Fruit fly (Drosophila melanogaster) whole organism, embryonic: ENCODE results near the gene Blos4.

ENCODE experiments used
- Aef1 ChIP-seq: fragments of 200-800 bp; sonication (Bioruptor generic); IDR thresholded peaks from 3 replicates; pipeline ENCODE4 v1.3.6; 2022; ENCODE audit warnings: missing biosample characterization, missing genetic modification characterization
- Atf6 ChIP-seq: fragments of 200-800 bp; sonication (Bioruptor generic); IDR thresholded peaks from 2 replicates; pipeline ENCODE4 v1.3.6; 2022; ENCODE audit warnings: missing biosample characterization, missing genetic modification characterization
- Blimp-1 ChIP-seq: fragments of 200-800 bp; sonication (Bioruptor generic); optimal IDR thresholded peaks from 3 replicates; lab custom pipeline; 2018; ENCODE audit warnings: missing biosample characterization, missing genetic modification characterization, mild to moderate bottlenecking, moderate library complexity, missing genetic modification reagents
- CG1024 ChIP-seq: fragments of 200-800 bp; sonication (Bioruptor generic); IDR thresholded peaks from 2 replicates; pipeline ENCODE4 v1.3.6; 2022; ENCODE audit warnings: missing biosample characterization, missing genetic modification characterization
- CG10959 ChIP-seq: fragments of 200-800 bp; sonication (Bioruptor generic); IDR thresholded peaks from 2 replicates; pipeline ENCODE4 v1.3.6; 2022; ENCODE audit warnings: missing biosample characterization, missing genetic modification characterization
- CG11247 ChIP-seq: fragments of 200-800 bp; sonication (Bioruptor generic); IDR thresholded peaks from 2 replicates; pipeline ENCODE4 v1.3.6; 2022; ENCODE audit warnings: missing biosample characterization, missing genetic modification characterization
- CG12659 ChIP-seq: fragments of 200-800 bp; sonication (Bioruptor generic); optimal IDR thresholded peaks from 3 replicates; lab custom pipeline; 2017; ENCODE audit warnings: mild to moderate bottlenecking, missing biosample characterization, missing genetic modification reagents, missing genetic modification characterization
- CG12769 ChIP-seq: fragments of 200-800 bp; sonication (Bioruptor generic); optimal IDR thresholded peaks from 2 replicates; lab custom pipeline; 2019; ENCODE audit warnings: missing biosample characterization, mild to moderate bottlenecking, missing genetic modification characterization, moderate library complexity
- CG13123 ChIP-seq: fragments of 200-800 bp; sonication (Bioruptor generic); optimal IDR thresholded peaks from 2 replicates; lab custom pipeline; 2016; ENCODE audit warnings: missing biosample characterization, missing genetic modification characterization
- CG14860 ChIP-seq: fragments of 200-800 bp; sonication (Bioruptor generic); IDR thresholded peaks from 3 replicates; pipeline ENCODE4 v1.3.6; 2022; ENCODE audit warnings: missing biosample characterization, missing genetic modification characterization; ENCODE audit not compliant: partially characterized antibody
- CG15696 ChIP-seq: fragments of 200-800 bp; sonication (Bioruptor generic); optimal IDR thresholded peaks from 2 replicates; lab custom pipeline; 2019; ENCODE audit warnings: missing biosample characterization, mild to moderate bottlenecking, missing genetic modification characterization, moderate library complexity
- CG17802 ChIP-seq: fragments of 200-800 bp; sonication (Bioruptor generic); optimal IDR thresholded peaks from 2 replicates; lab custom pipeline; 2018; ENCODE audit warnings: missing biosample characterization, mild to moderate bottlenecking, missing genetic modification characterization, moderate library complexity
- CG17912 ChIP-seq: fragments of 200-800 bp; sonication (Bioruptor generic); optimal IDR thresholded peaks from 2 replicates; lab custom pipeline; 2018; ENCODE audit warnings: missing biosample characterization, mild to moderate bottlenecking, missing genetic modification characterization
- CG18262 ChIP-seq: fragments of 200-800 bp; optimal IDR thresholded peaks from 3 replicates; lab custom pipeline; 2019; ENCODE audit warnings: missing biosample characterization, mild to moderate bottlenecking, missing genetic modification characterization, moderate library complexity
- CG30431 ChIP-seq: fragments of 200-800 bp; sonication (Bioruptor generic); optimal IDR thresholded peaks from 2 replicates; lab custom pipeline; 2017; ENCODE audit warnings: missing biosample characterization, missing genetic modification characterization
- CG31224 ChIP-seq: fragments of 200-800 bp; sonication (Bioruptor generic); IDR thresholded peaks from 2 replicates; pipeline ENCODE4 v1.3.6; 2022; ENCODE audit warnings: missing biosample characterization, missing genetic modification characterization
- CG32532 ChIP-seq: fragments of 200-800 bp; sonication (Bioruptor generic); IDR thresholded peaks from 2 replicates; pipeline ENCODE4 v1.3.6; 2022; ENCODE audit warnings: missing biosample characterization, missing genetic modification characterization
- CG32772 ChIP-seq: fragments of 200-800 bp; sonication (Bioruptor generic); IDR thresholded peaks from 2 replicates; pipeline ENCODE4 v1.3.6; 2022; ENCODE audit warnings: missing biosample characterization, missing genetic modification characterization
- CG33557 ChIP-seq: fragments of 200-800 bp; sonication (Bioruptor generic); optimal IDR thresholded peaks from 2 replicates; lab custom pipeline; 2019; ENCODE audit warnings: missing biosample characterization, mild to moderate bottlenecking, missing genetic modification characterization, moderate library complexity
- CG4820 ChIP-seq: fragments of 200-800 bp; sonication (Bioruptor generic); optimal IDR thresholded peaks from 3 replicates; lab custom pipeline; 2016; ENCODE audit warnings: missing biosample characterization, missing genetic modification characterization
- CG6791 ChIP-seq: fragments of 200-800 bp; sonication (Bioruptor generic); IDR thresholded peaks from 3 replicates; pipeline ENCODE4 v1.3.6; 2022; ENCODE audit warnings: missing biosample characterization, missing genetic modification characterization; ENCODE audit not compliant: partially characterized antibody
- CG8388 ChIP-seq: fragments of 200-800 bp; sonication (Bioruptor generic); optimal IDR thresholded peaks from 2 replicates; lab custom pipeline; 2019; ENCODE audit warnings: missing biosample characterization, mild to moderate bottlenecking, missing genetic modification characterization, moderate library complexity
- CG9876 ChIP-seq: fragments of 200-800 bp; sonication (Bioruptor generic); optimal IDR thresholded peaks from 2 replicates; lab custom pipeline; 2016; ENCODE audit warnings: missing biosample characterization, missing genetic modification characterization
- Camta ChIP-seq: fragments of 200-800 bp; sonication (Bioruptor generic); optimal IDR thresholded peaks from 2 replicates; lab custom pipeline; 2016; ENCODE audit warnings: missing biosample characterization, missing genetic modification characterization
- E2f2 ChIP-seq: fragments of 200-800 bp; sonication (Bioruptor generic); IDR thresholded peaks from 2 replicates; pipeline ENCODE4 v1.3.6; 2022; ENCODE audit warnings: missing biosample characterization, missing genetic modification characterization
- H15 ChIP-seq: fragments of 200-800 bp; sonication (Bioruptor generic); IDR thresholded peaks from 3 replicates; pipeline ENCODE4 v1.3.6; 2022; ENCODE audit warnings: missing biosample characterization, missing genetic modification characterization
- NFAT ChIP-seq: fragments of 200-800 bp; sonication (Bioruptor generic); IDR thresholded peaks from 2 replicates; pipeline ENCODE4 v1.3.6; 2022; ENCODE audit warnings: missing biosample characterization, missing genetic modification characterization
- Rx ChIP-seq: fragments of 200-800 bp; sonication (Bioruptor generic); IDR thresholded peaks from 2 replicates; pipeline ENCODE4 v1.3.6; 2022; ENCODE audit warnings: missing biosample characterization, missing genetic modification characterization
- Sry-β ChIP-seq: fragments of 200-800 bp; sonication (Bioruptor generic); optimal IDR thresholded peaks from 2 replicates; lab custom pipeline; 2018; ENCODE audit warnings: missing biosample characterization, mild to moderate bottlenecking, missing genetic modification characterization, moderate library complexity
- Ssrp ChIP-seq: fragments of 200-800 bp; sonication (Bioruptor generic); optimal IDR thresholded peaks from 2 replicates; lab custom pipeline; 2018; ENCODE audit warnings: missing biosample characterization, mild to moderate bottlenecking, missing genetic modification characterization, moderate library complexity
- YL-1 ChIP-seq: fragments of 200-800 bp; sonication (Bioruptor generic); optimal IDR thresholded peaks from 3 replicates; lab custom pipeline; 2017; ENCODE audit warnings: missing biosample characterization, mild to moderate bottlenecking, missing genetic modification characterization
- ara ChIP-seq: fragments of 200-800 bp; sonication (Bioruptor generic); IDR thresholded peaks from 2 replicates; pipeline ENCODE4 v1.3.6; 2022; ENCODE audit warnings: missing biosample characterization, missing genetic modification characterization
- bab2 ChIP-seq: fragments of 200-800 bp; sonication (Bioruptor generic); optimal IDR thresholded peaks from 2 replicates; lab custom pipeline; 2016; ENCODE audit warnings: missing biosample characterization, missing genetic modification characterization
- bsh ChIP-seq, 2 experiments: fragments of 200-800 bp; sonication (Bioruptor generic); optimal IDR thresholded peaks; 2 replicates each; lab custom pipeline; 2017 to 2018; ENCODE audit warnings: mild to moderate bottlenecking in 2 of 2, missing biosample characterization in 2 of 2, missing genetic modification characterization in 2 of 2, moderate library complexity in 1 of 2
- gem ChIP-seq: fragments of 200-800 bp; sonication (Bioruptor generic); optimal IDR thresholded peaks from 2 replicates; lab custom pipeline; 2019; ENCODE audit warnings: missing biosample characterization, mild to moderate bottlenecking, missing genetic modification characterization, moderate library complexity
- gfzf ChIP-seq: fragments of 200-800 bp; sonication (Bioruptor generic); optimal IDR thresholded peaks from 2 replicates; lab custom pipeline; 2016; ENCODE audit warnings: missing biosample characterization, mild to moderate bottlenecking, missing genetic modification characterization, moderate library complexity
- gsb-n ChIP-seq: fragments of 200-800 bp; sonication (Bioruptor generic); optimal IDR thresholded peaks from 3 replicates; lab custom pipeline; 2018; ENCODE audit warnings: missing biosample characterization, mild to moderate bottlenecking, missing genetic modification characterization
- hkb ChIP-seq, 2 experiments: fragments of 200-800 bp in 1 of 2; fragments of >200 bp in 1 of 2; sonication (Bioruptor generic) in 1 of 2; IDR thresholded peaks in 1 of 2; optimal IDR thresholded peaks in 1 of 2; 2 replicates each; pipeline versions ENCODE4 v1.3.6 to Lab custom; 2017 to 2022; ENCODE audit warnings: missing biosample characterization in 1 of 2, missing genetic modification characterization in 1 of 2
- lmd ChIP-seq: fragments of 200-800 bp; sonication (Bioruptor generic); IDR thresholded peaks from 2 replicates; pipeline ENCODE4 v1.3.6; 2022; ENCODE audit warnings: missing biosample characterization, missing genetic modification characterization
- maf-S ChIP-seq: fragments of 200-800 bp; sonication (Bioruptor generic); optimal IDR thresholded peaks from 2 replicates; lab custom pipeline; 2016; ENCODE audit warnings: missing biosample characterization, missing genetic modification characterization
- oc ChIP-seq: fragments of 200-800 bp; sonication (Bioruptor generic); optimal IDR thresholded peaks from 2 replicates; lab custom pipeline; 2018; ENCODE audit warnings: missing biosample characterization, mild to moderate bottlenecking, missing genetic modification characterization, moderate library complexity
- phol ChIP-seq: fragments of 200-800 bp; sonication (Bioruptor generic); optimal IDR thresholded peaks from 3 replicates; lab custom pipeline; 2018; ENCODE audit warnings: missing biosample characterization, mild to moderate bottlenecking, missing genetic modification characterization, moderate library complexity
- ranshi ChIP-seq: fragments of 200-800 bp; sonication (Bioruptor generic); IDR thresholded peaks from 2 replicates; pipeline ENCODE4 v1.3.6; 2022; ENCODE audit warnings: missing biosample characterization, missing genetic modification characterization
- sisA ChIP-seq: fragments of 200-800 bp; sonication (Bioruptor generic); IDR thresholded peaks from 2 replicates; pipeline ENCODE4 v1.3.6; 2022; ENCODE audit warnings: missing biosample characterization, missing genetic modification characterization
- slou ChIP-seq: fragments of 200-800 bp; sonication (Bioruptor generic); optimal IDR thresholded peaks from 3 replicates; lab custom pipeline; 2016; ENCODE audit warnings: missing biosample characterization, missing genetic modification characterization
- sug ChIP-seq: fragments of 200-800 bp; optimal IDR thresholded peaks from 2 replicates; lab custom pipeline; 2019; ENCODE audit warnings: missing biosample characterization, mild to moderate bottlenecking, missing genetic modification characterization, moderate library complexity
- tgo ChIP-seq: fragments of 200-800 bp; sonication (Bioruptor generic); IDR thresholded peaks from 3 replicates; pipeline ENCODE4 v1.3.6; 2022; ENCODE audit warnings: missing biosample characterization, missing genetic modification characterization
- tio ChIP-seq: fragments of 200-800 bp; sonication (Bioruptor generic); optimal IDR thresholded peaks from 2 replicates; lab custom pipeline; 2017; ENCODE audit warnings: missing biosample characterization, missing genetic modification characterization, inconsistent platforms
- unpg ChIP-seq: fragments of 200-800 bp; sonication (Bioruptor generic); optimal IDR thresholded peaks from 3 replicates; lab custom pipeline; 2018; ENCODE audit warnings: missing biosample characterization, mild to moderate bottlenecking, missing genetic modification characterization, moderate library complexity
- vfl ChIP-seq: fragments of 200-800 bp; sonication (Bioruptor generic); optimal IDR thresholded peaks from 2 replicates; lab custom pipeline; 2016; ENCODE audit warnings: missing biosample characterization, missing genetic modification characterization

Blos4 gene

DNA sequence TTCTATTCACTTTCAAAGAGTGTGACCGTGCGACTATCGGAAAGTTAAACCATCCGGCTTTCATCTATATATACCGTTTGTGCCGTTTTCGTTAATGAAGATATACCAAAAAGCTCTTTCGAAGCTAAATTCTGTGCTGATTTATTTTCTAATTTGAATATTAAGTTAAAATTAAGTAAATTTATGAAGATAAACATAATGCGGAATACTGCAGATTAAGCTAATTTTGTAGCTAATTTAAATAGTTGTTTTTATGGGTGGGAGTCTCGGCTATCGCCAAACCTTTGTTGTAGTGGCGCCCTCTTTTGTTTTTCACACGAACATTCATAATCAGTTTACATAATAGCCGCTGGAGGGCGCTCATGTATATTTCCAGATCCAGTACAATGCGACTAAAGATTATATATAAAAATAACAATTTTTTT is 20.2 kb downstream of the Blos4 start, which contains the start of gene Aps (continued):
- TF ChIP-seq gfzf (peak; percentile 86), CG32532 (peak; percentile 89), maf-S (GFP tag; lab: Kevin White, UChicago) (peak; percentile 24), CG10959 (GFP tag; lab: Robert Waterston, UW) (0 out of 2 replicates have a peak, but pooled peaks have one; percentile 16), CG30431 (peak; percentile 16), YL-1 (no peak), Blimp-1 (peak; percentile 14), Sry-β (no peak), lmd (peak; percentile 66; the same call in 1 of the 2 replicates), CG32772 (GFP tag; lab: Robert Waterston, UW) (0 out of 2 replicates have a peak, but pooled peaks have one; percentile 23), CG6791 (GFP tag; lab: Robert Waterston, UW) (no peak), sisA (GFP tag; lab: Robert Waterston, UW) (peak; percentile 49), CG12769 (no peak), bab2 (GFP tag; lab: Kevin White, UChicago) (peak; percentile 55), Rx (GFP tag; lab: Robert Waterston, UW) (peak; percentile 28; the same call in 1 of the 2 replicates), phol (peak; percentile 40), Ssrp (peak; percentile 20), CG31224 (GFP tag; lab: Robert Waterston, UW) (no peak), Atf6 (GFP tag; lab: Robert Waterston, UW) (peak; percentile 12; the same call in 1 of the 2 replicates), CG8388 (no peak), sug (peak; percentile 45), CG11247 (peak; percentile 71), CG14860 (GFP tag; lab: Robert Waterston, UW) (no peak), CG13123 (GFP tag; lab: Kevin White, UChicago) (peak; percentile 45), slou (no peak), NFAT (GFP tag; lab: Robert Waterston, UW) (peak; percentile 89), Camta (GFP tag; lab: Kevin White, UChicago) (peak; percentile 24), gem (peak; percentile 62), CG18262 (tag; lab: Kevin White, UChicago) (peak; percentile 50), ara (GFP tag; lab: Robert Waterston, UW) (0 out of 2 replicates have a peak, but pooled peaks have one; percentile 34), bsh (GFP tag; optimal IDR thresholded peaks at IDR 0.05; lab: Kevin White, UChicago) (peak in 1 of 2 experiments; percentile 21), tgo (GFP tag; lab: Robert Waterston, UW) (peak; percentile 52), tio (GFP tag; lab: Kevin White, UChicago) (peak; percentile 32), CG1024 (peak; percentile 58; the same call in 1 of the 2 replicates), Aef1 (GFP tag; lab: Robert Waterston, UW) (peak; percentile 64), gsb-n (tag; lab: Kevin White, UChicago) (peak; percentile 45), H15 (peak; percentile 59), CG15696 (tag; lab: Kevin White, UChicago) (peak; percentile 62), unpg (peak; percentile 31), CG33557 (GFP tag; lab: Kevin White, UChicago) (peak; percentile 2), vfl (GFP tag; lab: Kevin White, UChicago) (no peak), CG17802 (tag; lab: Kevin White, UChicago) (peak; percentile 5), CG9876 (GFP tag; lab: Kevin White, UChicago) (no peak), CG17912 (GFP tag; lab: Kevin White, UChicago) (peak; percentile 47), ranshi (no peak), CG4820 (peak; percentile 29), hkb (optimal IDR thresholded peaks at IDR 0.05; lab: Kevin White, UChicago) (no peak), hkb (GFP tag; IDR thresholded peaks at IDR 0.05; lab: Robert Waterston, UW) (peak; percentile 29; the same call in 1 of the 2 replicates), CG12659 (peak; percentile 82), E2f2 (GFP tag; lab: Robert Waterston, UW) (peak; percentile 53; the same call in 1 of the 2 replicates), oc (tag; lab: Kevin White, UChicago) (peak; percentile 13)
